Worm (Caenorhabditis elegans) whole organism, midembryonic: ENCODE data around the gene F26A1.3.

Source experiments
- T22C8.4 ChIP-seq: fragments of 200-800 bp; sonication (Bioruptor generic); IDR thresholded peaks from 2 replicates; pipeline ENCODE4 v1.3.6; 2022; ENCODE audit warnings: missing genetic modification characterization, missing compliant biosample characterization
- cog-1 ChIP-seq: sonication (generic microtip); optimal IDR thresholded peaks from 2 replicates; lab custom pipeline; 2016; ENCODE audit warnings: missing genetic modification characterization, missing compliant biosample characterization
- flt-1 ChIP-seq: fragments of 200-800 bp; sonication (Bioruptor generic); IDR thresholded peaks from 2 replicates; pipeline ENCODE4 v1.3.6; 2022; ENCODE audit warnings: missing genetic modification characterization, missing compliant biosample characterization
- klf-2 ChIP-seq: fragments of 200-800 bp; sonication (Bioruptor generic); conservative IDR thresholded peaks from 2 replicates; pipeline ENCODE4 v1.3.6; 2022; ENCODE audit warnings: missing genetic modification reagents, missing genetic modification characterization, missing compliant biosample characterization
- med-1 ChIP-seq: sonication (generic microtip); optimal IDR thresholded peaks from 2 replicates; lab custom pipeline; 2017; ENCODE audit warnings: missing genetic modification characterization, mild to moderate bottlenecking, missing compliant biosample characterization, antibody characterized with exemption, missing genetic modification reagents; ENCODE audit not compliant: insufficient read depth
- ref-1 ChIP-seq: fragments of 200-800 bp; sonication (Bioruptor generic); conservative IDR thresholded peaks from 2 replicates; pipeline ENCODE4 v1.3.6; 2022; ENCODE audit warnings: missing genetic modification reagents, missing genetic modification characterization, missing compliant biosample characterization
- tab-1 ChIP-seq: fragments of 200-800 bp; sonication (Bioruptor generic); IDR thresholded peaks from 2 replicates; pipeline ENCODE4 v1.3.6; 2022; ENCODE audit warnings: missing genetic modification characterization, missing compliant biosample characterization
- ztf-23 ChIP-seq: fragments of 200-800 bp; sonication (Bioruptor generic); IDR thresholded peaks from 2 replicates; pipeline ENCODE4 v1.3.6; 2022; ENCODE audit warnings: missing genetic modification reagents, missing genetic modification characterization, missing compliant biosample characterization
- ztf-29 ChIP-seq: fragments of 200-800 bp; sonication (Bioruptor generic); IDR thresholded peaks from 2 replicates; pipeline ENCODE4 v1.3.6; 2022; ENCODE audit warnings: missing genetic modification reagents, missing genetic modification characterization, missing compliant biosample characterization

DNA sequence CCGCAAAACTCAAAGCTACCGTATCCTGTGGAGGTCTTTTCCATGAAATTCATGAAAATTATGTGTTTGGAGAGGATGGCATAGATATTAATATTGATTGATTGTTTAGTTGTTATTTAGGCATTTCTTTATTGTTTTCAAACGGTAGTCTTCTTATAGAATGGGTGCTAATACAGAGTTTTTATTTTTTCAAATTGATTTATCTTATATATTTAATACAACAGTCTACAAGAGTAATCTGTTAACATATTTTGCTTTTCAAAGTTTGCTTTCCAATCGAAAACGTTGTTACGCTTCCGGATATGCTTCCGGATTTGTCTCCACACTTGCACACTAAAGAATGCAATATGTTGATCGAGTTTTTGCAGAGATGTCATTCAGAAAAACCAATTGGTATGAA lies 40.1 kb downstream of the F26A1.3 start, which contains the start of gene C35D10.17:
- TF ChIP-seq ref-1 (GFP tag; lab: Robert Waterston, UW) (no peak), T22C8.4 (GFP tag; lab: Robert Waterston, UW) (no peak), ztf-29 (GFP tag; lab: Robert Waterston, UW) (no peak), flt-1 (no peak), med-1 (GFP tag; lab: Kevin White, UChicago) (no peak), tab-1 (GFP tag; lab: Robert Waterston, UW) (no peak), cog-1 (no peak), ztf-23 (GFP tag; lab: Robert Waterston, UW) (no peak), klf-2 (GFP tag; lab: Robert Waterston, UW) (no peak)
